Worm (Caenorhabditis elegans): ENCODE data around the gene B0272.4.

DNA sequence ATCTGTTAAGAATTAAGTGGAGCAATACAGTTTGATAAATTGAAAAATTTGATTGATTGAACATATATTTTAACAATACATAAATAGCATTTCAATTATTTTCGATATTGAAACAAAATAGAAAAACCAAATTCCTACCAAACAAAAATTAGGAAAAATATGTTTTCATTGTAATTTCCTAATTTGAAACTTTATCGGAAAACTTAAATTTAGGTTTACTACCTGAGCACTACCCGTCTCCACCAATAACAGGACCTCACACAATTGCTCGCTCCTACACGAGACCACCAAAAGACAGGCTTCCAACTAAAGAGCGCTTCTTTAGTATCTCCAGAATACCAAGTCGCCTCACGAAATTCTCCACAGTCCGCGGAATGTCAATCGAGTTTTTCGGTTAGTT, 48.5 kb downstream of the B0272.4 start:
- TF ChIP-seq Y116A8C.19 (tag; optimal IDR thresholded peaks at IDR 0.05; ENCODE audit: borderline replicate concordance) (no peak), lsy-2 (tag; optimal IDR thresholded peaks at IDR 0.05) (no peak), fkh-10 (GFP tag; optimal IDR thresholded peaks at IDR 0.05) (no peak), sox-4 (tag; optimal IDR thresholded peaks at IDR 0.05) (no peak), zip-4 (GFP tag; optimal IDR thresholded peaks at IDR 0.05) (no peak), nhr-47 (tag; optimal IDR thresholded peaks at IDR 0.05) (no peak), ceh-90 (tag; optimal IDR thresholded peaks at IDR 0.05) (no peak), dpl-1 (GFP tag; optimal IDR thresholded peaks at IDR 0.05) (no peak), hlh-4 (tag; optimal IDR thresholded peaks at IDR 0.05) (no peak), nhr-237 (tag; optimal IDR thresholded peaks at IDR 0.05) (no peak), nhr-12 (tag; optimal IDR thresholded peaks at IDR 0.05) (no peak), snpc-4 (tag; optimal IDR thresholded peaks at IDR 0.05) (no peak), aly-2 (tag; optimal IDR thresholded peaks at IDR 0.05) (no peak), pax-3 (tag; optimal IDR thresholded peaks at IDR 0.05) (no peak)

All from whole organism, L1 larva.